Fruit fly (Drosophila melanogaster) whole organism, wandering third instar larva: ENCODE data around the gene Rsf1.

Experiments used
- Dfd ChIP-seq: fragments of >200 bp; optimal IDR thresholded peaks from 2 replicates; lab custom pipeline; 2017; ENCODE audit warnings: missing biosample characterization, missing genetic modification characterization
- Hr78 ChIP-seq: fragments of >200 bp; optimal IDR thresholded peaks from 2 replicates; lab custom pipeline; 2017; ENCODE audit warnings: missing biosample characterization, missing genetic modification characterization
- Jra ChIP-seq: sonication (Bioruptor generic); optimal IDR thresholded peaks from 2 replicates; lab custom pipeline; 2016; ENCODE audit warnings: missing biosample characterization, missing genetic modification characterization
- Myc ChIP-seq: fragments of >200 bp; optimal IDR thresholded peaks from 2 replicates; lab custom pipeline; 2017
- OdsH ChIP-seq: fragments of 200-800 bp; sonication (Bioruptor generic); optimal IDR thresholded peaks from 2 replicates; lab custom pipeline; 2016; ENCODE audit warnings: missing biosample characterization, mild to moderate bottlenecking, missing genetic modification characterization
- Rel ChIP-seq, 2 experiments: fragments of 200-800 bp; sonication (Bioruptor generic) in 1 of 2; optimal IDR thresholded peaks; 2 replicates in 1 of 2; 3 replicates in 1 of 2; lab custom pipeline; 2016 to 2019; ENCODE audit warnings: mild to moderate bottlenecking in 2 of 2, missing biosample characterization in 2 of 2, missing genetic modification characterization in 2 of 2, moderate library complexity in 1 of 2
- dsf ChIP-seq: sonication (Bioruptor generic); optimal IDR thresholded peaks from 2 replicates; lab custom pipeline; 2016; ENCODE audit warnings: missing biosample characterization, missing genetic modification characterization, borderline replicate concordance
- ey ChIP-seq: fragments of 200-800 bp; sonication (Bioruptor generic); optimal IDR thresholded peaks from 2 replicates; lab custom pipeline; 2016; ENCODE audit warnings: missing biosample characterization, missing genetic modification characterization
- pan ChIP-seq: fragments of >200 bp; optimal IDR thresholded peaks from 2 replicates; lab custom pipeline; 2017
- psq ChIP-seq: fragments of 200-800 bp; sonication (Bioruptor generic); optimal IDR thresholded peaks from 3 replicates; lab custom pipeline; 2017; ENCODE audit warnings: missing biosample characterization, mild to moderate bottlenecking, missing genetic modification characterization, moderate library complexity
- usp ChIP-seq: fragments of >200 bp; optimal IDR thresholded peaks from 2 replicates; lab custom pipeline; 2017; ENCODE audit warnings: missing biosample characterization, missing genetic modification characterization

DNA sequence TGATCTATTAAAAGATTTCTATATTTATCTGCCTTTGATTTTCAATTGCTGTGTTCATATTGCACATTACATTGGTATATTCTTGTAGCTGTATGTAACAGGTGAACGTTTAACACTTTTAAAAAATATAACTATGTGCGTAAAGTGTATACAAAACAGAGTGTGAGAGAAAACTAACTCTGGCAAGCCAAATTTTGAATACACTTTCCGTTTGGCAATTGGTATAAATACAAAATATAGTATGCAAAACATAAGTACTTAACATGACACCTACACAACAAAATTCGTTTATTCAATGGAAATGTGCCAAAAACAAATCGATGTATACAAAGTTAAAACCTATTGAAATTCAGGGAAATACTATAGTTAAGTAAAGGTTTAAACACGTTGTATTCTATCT is 30.5 kb downstream of the Rsf1 start:
- TF ChIP-seq pan (no peak), psq (GFP tag; lab: Kevin White, UChicago) (no peak), OdsH (no peak), Myc (lab: Kevin White, UChicago) (no peak), Hr78 (GFP tag; lab: Kevin White, UChicago) (no peak), Jra (GFP tag; lab: Kevin White, UChicago) (no peak), Dfd (no peak), usp (GFP tag; lab: Kevin White, UChicago) (no peak), ey (GFP tag; lab: Kevin White, UChicago) (no peak), Rel (GFP tag; optimal IDR thresholded peaks at IDR 0.05; lab: Kevin White, UChicago) (no peak), Rel (tag; optimal IDR thresholded peaks at IDR 0.05; lab: Kevin White, UChicago) (no peak), dsf (GFP tag; lab: Kevin White, UChicago) (no peak)
